Worm (Caenorhabditis elegans) whole organism, L1 larva: Measurements from ENCODE around the gene scl-6.

Source experiments
- C04F5.9 ChIP-seq: sonication (generic microtip); optimal IDR thresholded peaks from 2 replicates; lab custom pipeline; 2016; ENCODE audit warnings: missing genetic modification characterization, missing compliant biosample characterization
- F16B12.6 ChIP-seq: fragments of 150-350 bp; optimal IDR thresholded peaks from 2 replicates; lab custom pipeline; 2014; ENCODE audit warnings: missing biosample characterization, missing genetic modification characterization
- Y116A8C.19 ChIP-seq: sonication (generic microtip); optimal IDR thresholded peaks from 2 replicates; lab custom pipeline; 2016; ENCODE audit warnings: missing compliant biosample characterization, missing genetic modification characterization, borderline replicate concordance
- aha-1 ChIP-seq: fragments of 150-350 bp; optimal IDR thresholded peaks from 2 replicates; lab custom pipeline; 2014; ENCODE audit warnings: missing biosample characterization, missing genetic modification characterization
- aly-2 ChIP-seq: fragments of 150-350 bp; optimal IDR thresholded peaks from 2 replicates; lab custom pipeline; 2014; ENCODE audit warnings: missing biosample characterization, missing genetic modification characterization
- blmp-1 ChIP-seq: fragments of 150-350 bp; optimal IDR thresholded peaks from 2 replicates; lab custom pipeline; 2014; ENCODE audit warnings: missing biosample characterization, missing genetic modification characterization
- ceh-82 ChIP-seq, 3 experiments: fragments of 150-350 bp in 1 of 3; sonication (generic microtip) in 2 of 3; optimal IDR thresholded peaks; 2 replicates each; lab custom pipeline; 2014 to 2017; ENCODE audit warnings: missing biosample characterization in 3 of 3, missing genetic modification characterization in 3 of 3
- ceh-90 ChIP-seq: sonication (generic microtip); optimal IDR thresholded peaks from 2 replicates; lab custom pipeline; 2016; ENCODE audit warnings: missing genetic modification characterization, missing compliant biosample characterization
- ces-1 ChIP-seq: fragments of 150-350 bp; optimal IDR thresholded peaks from 2 replicates; lab custom pipeline; 2014; ENCODE audit warnings: missing biosample characterization, missing genetic modification reagents, missing genetic modification characterization
- dsc-1 ChIP-seq: sonication (generic microtip); optimal IDR thresholded peaks from 2 replicates; lab custom pipeline; 2016; ENCODE audit warnings: mild to moderate bottlenecking, missing genetic modification characterization, missing compliant biosample characterization
- efl-1 ChIP-seq, 4 experiments: fragments of 150-350 bp; optimal IDR thresholded peaks in 3 of 4; peaks in 1 of 4; 1 replicate in 1 of 4; 2 replicates in 3 of 4; lab custom pipeline; 2014; ENCODE audit warnings: missing biosample characterization in 2 of 4, missing genetic modification characterization in 2 of 4, missing genetic modification reagents in 2 of 4
- efl-3 ChIP-seq: fragments of 200-800 bp; sonication (Bioruptor generic); optimal IDR thresholded peaks from 2 replicates; lab custom pipeline; 2018; ENCODE audit warnings: mild to moderate bottlenecking, missing genetic modification characterization, missing compliant biosample characterization
- egl-13 ChIP-seq: sonication (generic microtip); optimal IDR thresholded peaks from 2 replicates; lab custom pipeline; 2016; ENCODE audit warnings: missing genotype, missing genetic modification reagents, missing genetic modification characterization, missing compliant biosample characterization
- elt-2 ChIP-seq: sonication (generic microtip); optimal IDR thresholded peaks from 2 replicates; lab custom pipeline; 2016; ENCODE audit warnings: missing genetic modification characterization, mild to moderate bottlenecking, inconsistent platforms, missing compliant biosample characterization, missing genetic modification reagents
- elt-3 ChIP-seq, 6 experiments: fragments of 150-350 bp in 1 of 6; sonication (generic microtip); optimal IDR thresholded peaks; 2 replicates each; lab custom pipeline; 2017 to 2018; ENCODE audit warnings: missing biosample characterization in 6 of 6, missing genetic modification characterization in 6 of 6, inconsistent platforms in 1 of 6
- fkh-10 ChIP-seq: sonication (generic microtip); optimal IDR thresholded peaks from 2 replicates; lab custom pipeline; 2017; ENCODE audit warnings: missing biosample characterization, missing genetic modification reagents, missing genetic modification characterization
- fkh-8 ChIP-seq: sonication (generic microtip); optimal IDR thresholded peaks from 2 replicates; lab custom pipeline; 2016; ENCODE audit warnings: mild to moderate bottlenecking, missing genetic modification characterization, missing compliant biosample characterization
- fos-1 ChIP-seq: fragments of 150-350 bp; optimal IDR thresholded peaks from 2 replicates; lab custom pipeline; 2014; ENCODE audit warnings: missing biosample characterization, missing genetic modification characterization
- hlh-17 ChIP-seq: fragments of 200-800 bp; sonication (Bioruptor generic); optimal IDR thresholded peaks from 2 replicates; lab custom pipeline; 2018; ENCODE audit warnings: missing genetic modification characterization, mild to moderate bottlenecking, missing compliant biosample characterization, moderate library complexity, borderline replicate concordance
- hlh-4 ChIP-seq: sonication (generic microtip); optimal IDR thresholded peaks from 2 replicates; lab custom pipeline; 2016; ENCODE audit warnings: mild to moderate bottlenecking, missing genetic modification characterization, missing compliant biosample characterization
- hpl-2 ChIP-seq: fragments of 150-350 bp; optimal IDR thresholded peaks from 2 replicates; lab custom pipeline; 2014; ENCODE audit warnings: missing biosample characterization, missing genetic modification reagents, missing genetic modification characterization
- lin-13 ChIP-seq: fragments of 150-350 bp; optimal IDR thresholded peaks from 2 replicates; lab custom pipeline; 2014; ENCODE audit warnings: missing biosample characterization, missing genetic modification reagents, missing genetic modification characterization
- lin-14 ChIP-seq: fragments of 200-800 bp; sonication (Bioruptor generic); optimal IDR thresholded peaks from 2 replicates; lab custom pipeline; 2018; ENCODE audit warnings: mild to moderate bottlenecking, missing genetic modification characterization, moderate library complexity, missing compliant biosample characterization
- lin-35 ChIP-seq, 2 experiments: fragments of 150-350 bp; optimal IDR thresholded peaks; 2 replicates each; lab custom pipeline; 2014; ENCODE audit warnings: missing biosample characterization in 2 of 2, missing genetic modification characterization in 2 of 2, missing genetic modification reagents in 2 of 2
- lir-3 ChIP-seq: sonication (generic microtip); optimal IDR thresholded peaks from 2 replicates; lab custom pipeline; 2016; ENCODE audit warnings: mild to moderate bottlenecking, missing genetic modification characterization, moderate library complexity, missing compliant biosample characterization; ENCODE audit not compliant: poor library complexity
- lsy-2 ChIP-seq, 2 experiments: fragments of 150-350 bp; optimal IDR thresholded peaks; 2 replicates each; lab custom pipeline; 2014; ENCODE audit warnings: missing biosample characterization in 2 of 2, missing genetic modification characterization in 2 of 2
- mab-9 ChIP-seq: fragments of 200-800 bp; sonication (Bioruptor generic); IDR thresholded peaks from 2 replicates; pipeline ENCODE4 v1.3.6; 2022; ENCODE audit warnings: missing genetic modification reagents, missing genetic modification characterization, missing compliant biosample characterization
- mdl-1 ChIP-seq, 2 experiments: fragments of 150-350 bp; optimal IDR thresholded peaks; 2 replicates each; lab custom pipeline; 2014 to 2017; ENCODE audit warnings: missing biosample characterization in 2 of 2, missing genetic modification characterization in 2 of 2, inconsistent platforms in 1 of 2
- mef-2 ChIP-seq: fragments of 150-350 bp; optimal IDR thresholded peaks from 2 replicates; lab custom pipeline; 2014; ENCODE audit warnings: missing biosample characterization, missing genetic modification characterization
- mep-1 ChIP-seq: fragments of 150-350 bp; optimal IDR thresholded peaks from 2 replicates; lab custom pipeline; 2014; ENCODE audit warnings: missing biosample characterization, missing genetic modification characterization
- nhr-11 ChIP-seq: fragments of 150-350 bp; optimal IDR thresholded peaks from 2 replicates; lab custom pipeline; 2014; ENCODE audit warnings: missing biosample characterization, missing genetic modification characterization
- nhr-237 ChIP-seq: fragments of 150-350 bp; optimal IDR thresholded peaks from 2 replicates; lab custom pipeline; 2014; ENCODE audit warnings: missing biosample characterization, missing genetic modification characterization
- nhr-28 ChIP-seq: fragments of 150-350 bp; optimal IDR thresholded peaks from 2 replicates; lab custom pipeline; 2014; ENCODE audit warnings: missing biosample characterization, missing genetic modification characterization
- nhr-77 ChIP-seq: fragments of 150-350 bp; optimal IDR thresholded peaks from 2 replicates; lab custom pipeline; 2014; ENCODE audit warnings: missing biosample characterization, missing genetic modification characterization
- nhr-84 ChIP-seq: sonication (generic microtip); optimal IDR thresholded peaks from 2 replicates; lab custom pipeline; 2017; ENCODE audit warnings: missing biosample characterization, missing genetic modification characterization
- nhr-85 ChIP-seq: sonication (generic microtip); peaks from one replicate; lab custom pipeline; 2016; ENCODE audit warnings: missing genetic modification characterization, inconsistent platforms, missing compliant biosample characterization
- pax-3 ChIP-seq: fragments of 200-800 bp; sonication (Bioruptor generic); optimal IDR thresholded peaks from 2 replicates; lab custom pipeline; 2018; ENCODE audit warnings: mild to moderate bottlenecking, missing genetic modification characterization, moderate library complexity, missing compliant biosample characterization
- pqm-1 ChIP-seq: sonication (generic microtip); optimal IDR thresholded peaks from 3 replicates; lab custom pipeline; 2017; ENCODE audit warnings: missing biosample characterization, missing genetic modification characterization
- rnt-1 ChIP-seq: sonication (generic microtip); optimal IDR thresholded peaks from 2 replicates; lab custom pipeline; 2016; ENCODE audit warnings: mild to moderate bottlenecking, missing genetic modification characterization, moderate library complexity, missing compliant biosample characterization
- snpc-4 ChIP-seq: fragments of 150-350 bp; optimal IDR thresholded peaks from 2 replicates; lab custom pipeline; 2014; ENCODE audit warnings: missing biosample characterization, missing genetic modification characterization
- snu-23 ChIP-seq: sonication (generic microtip); optimal IDR thresholded peaks from 2 replicates; lab custom pipeline; 2016; ENCODE audit warnings: missing genetic modification characterization, missing compliant biosample characterization
- sox-4 ChIP-seq: sonication (generic microtip); optimal IDR thresholded peaks from 2 replicates; lab custom pipeline; 2016; ENCODE audit warnings: missing genetic modification characterization, missing compliant biosample characterization
- sptf-1 ChIP-seq: fragments of 150-350 bp; optimal IDR thresholded peaks from 2 replicates; lab custom pipeline; 2014; ENCODE audit warnings: missing biosample characterization, missing genetic modification characterization
- swsn-7 ChIP-seq: sonication (generic microtip); optimal IDR thresholded peaks from 2 replicates; lab custom pipeline; 2016; ENCODE audit warnings: missing genetic modification characterization, missing compliant biosample characterization
- tbx-2 ChIP-seq: sonication (generic microtip); optimal IDR thresholded peaks from 2 replicates; lab custom pipeline; 2016; ENCODE audit warnings: missing genetic modification characterization, missing compliant biosample characterization
- unc-62 ChIP-seq: fragments of 150-350 bp; optimal IDR thresholded peaks from 2 replicates; lab custom pipeline; 2014; ENCODE audit warnings: missing biosample characterization, missing genetic modification reagents, missing genetic modification characterization
- unc-86 ChIP-seq: sonication (generic microtip); optimal IDR thresholded peaks from 2 replicates; lab custom pipeline; 2016; ENCODE audit warnings: missing genetic modification characterization, missing compliant biosample characterization
- unc-98 ChIP-seq: fragments of 200-800 bp; sonication (Bioruptor generic); IDR thresholded peaks from 2 replicates; pipeline ENCODE4 v1.3.6; 2022; ENCODE audit warnings: missing genetic modification characterization, missing compliant biosample characterization
- xbp-1 ChIP-seq: sonication (generic microtip); optimal IDR thresholded peaks from 2 replicates; lab custom pipeline; 2016; ENCODE audit warnings: missing genetic modification characterization, missing compliant biosample characterization
- zag-1 ChIP-seq: fragments of 150-350 bp; optimal IDR thresholded peaks from 2 replicates; lab custom pipeline; 2014; ENCODE audit warnings: missing biosample characterization, missing genetic modification characterization
- zip-4 ChIP-seq: fragments of 200-800 bp; sonication (Bioruptor generic); optimal IDR thresholded peaks from 2 replicates; lab custom pipeline; 2018; ENCODE audit warnings: mild to moderate bottlenecking, missing genetic modification characterization, moderate library complexity, missing compliant biosample characterization
- ztf-4 ChIP-seq: fragments of 150-350 bp; optimal IDR thresholded peaks from 2 replicates; lab custom pipeline; 2014; ENCODE audit warnings: missing biosample characterization, missing genetic modification characterization

The scl-6 gene

DNA sequence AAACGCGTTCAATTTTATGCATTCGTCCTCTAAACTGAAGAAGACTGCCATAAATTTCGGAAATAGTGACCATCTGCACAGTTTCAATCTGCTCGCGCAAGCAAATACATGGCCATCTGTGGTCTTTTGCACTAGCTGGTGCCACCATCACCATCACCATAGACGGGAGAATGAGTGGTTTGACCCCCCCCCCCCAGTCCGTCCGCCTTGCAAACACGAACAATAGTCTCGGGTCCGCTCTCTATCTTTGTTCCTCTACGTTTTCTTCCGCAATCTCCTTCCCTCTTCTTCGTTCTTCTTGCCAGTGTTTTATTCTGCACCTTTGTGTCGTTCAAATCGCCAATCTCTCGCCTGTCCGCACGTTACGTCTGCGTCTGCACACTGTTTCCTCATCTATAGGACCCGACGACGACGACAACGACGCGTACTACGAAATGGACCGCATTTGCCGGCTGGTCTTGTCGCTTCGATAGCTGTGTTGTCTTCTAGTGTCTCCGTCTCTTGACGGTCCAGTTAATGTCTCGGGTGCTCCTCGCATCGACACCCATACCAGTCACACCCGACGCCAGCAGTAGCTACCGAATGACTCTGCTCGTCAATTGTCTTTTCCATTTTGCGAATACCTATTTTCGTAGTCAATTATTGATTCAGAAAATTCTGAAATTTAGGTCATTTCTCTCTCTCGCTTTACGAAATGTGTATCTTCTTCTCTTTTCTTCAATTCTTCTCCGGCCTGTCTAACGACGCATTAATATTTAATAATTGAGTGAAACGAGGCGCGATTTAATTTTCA is 38.7 kb upstream of the scl-6 start (continued):
- no peak for TF ChIP-seq pqm-1 (tag; lab: Kevin White, UChicago)
- no peak for TF ChIP-seq mef-2
- TF ChIP-seq nhr-77, result no peak
- peak; percentile 21 for TF ChIP-seq rnt-1 (tag; lab: Kevin White, UChicago)
- TF ChIP-seq fkh-8 (tag; lab: Kevin White, UChicago), result no peak
- no peak for TF ChIP-seq lin-13 (GFP tag; lab: Kevin White, UChicago)
- no peak for TF ChIP-seq unc-98 (GFP tag; lab: Robert Waterston, UW)
- TF ChIP-seq nhr-11 (tag; lab: Kevin White, UChicago), result no peak
- no peak for TF ChIP-seq F16B12.6
- peak in 1 of 2 experiments; percentile 3 for TF ChIP-seq efl-1 (optimal IDR thresholded peaks at IDR 0.05; lab: Kevin White, UChicago)
- peak in 1 of 2 experiments; percentile 77 for TF ChIP-seq efl-1 (GFP tag; optimal IDR thresholded peaks at IDR 0.05 in 1 of 2; lab: Kevin White, UChicago)
- TF ChIP-seq tbx-2 (tag; lab: Kevin White, UChicago), result no peak
- TF ChIP-seq swsn-7, result peak; percentile 22
- TF ChIP-seq C04F5.9 (tag; lab: Kevin White, UChicago), result no peak
- peak; percentile 74 for TF ChIP-seq nhr-85
- peak; percentile 32 for TF ChIP-seq blmp-1 (tag; lab: Kevin White, UChicago)
- TF ChIP-seq snu-23, result peak; percentile 21
- no peak for TF ChIP-seq zag-1 (tag; lab: Kevin White, UChicago)
- no peak for TF ChIP-seq fos-1
- peak; percentile 32 for TF ChIP-seq mep-1 (tag; lab: Kevin White, UChicago)
- TF ChIP-seq efl-3 (GFP tag; lab: Kevin White, UChicago), result no peak
- no peak for TF ChIP-seq unc-86
- TF ChIP-seq lin-14, result peak; percentile 82
- no peak for TF ChIP-seq Y116A8C.19 (tag; lab: Kevin White, UChicago)
- TF ChIP-seq pax-3 (tag; lab: Kevin White, UChicago), result no peak
- peak in 1 of 6 experiments; percentile 11 for TF ChIP-seq elt-3 (tag; optimal IDR thresholded peaks at IDR 0.05; lab: Kevin White, UChicago)
- TF ChIP-seq egl-13 (tag; lab: Kevin White, UChicago), result no peak
- no peak for TF ChIP-seq ces-1 (GFP tag; lab: Kevin White, UChicago)
- TF ChIP-seq unc-62 (GFP tag; lab: Kevin White, UChicago), result no peak
- TF ChIP-seq aly-2, result no peak
- no peak for TF ChIP-seq aha-1
- TF ChIP-seq dsc-1 (tag; lab: Kevin White, UChicago), result peak; percentile 8
- peak in 1 of 2 experiments; percentile 11 for TF ChIP-seq lsy-2 (tag; optimal IDR thresholded peaks at IDR 0.05; lab: Kevin White, UChicago)
- TF ChIP-seq mab-9 (GFP tag; lab: Robert Waterston, UW), result no peak
- no peak for TF ChIP-seq nhr-84 (tag; lab: Kevin White, UChicago)
- TF ChIP-seq sptf-1, result no peak
- TF ChIP-seq zip-4 (GFP tag; lab: Kevin White, UChicago), result no peak
- no peak for TF ChIP-seq sox-4 (tag; lab: Kevin White, UChicago)
- no peak for TF ChIP-seq snpc-4 (tag; lab: Kevin White, UChicago)
- TF ChIP-seq nhr-237 (tag; lab: Kevin White, UChicago), result no peak
- TF ChIP-seq hpl-2 (GFP tag; lab: Kevin White, UChicago), result no peak
- no peak for TF ChIP-seq hlh-17 (GFP tag; lab: Kevin White, UChicago)
- peak; percentile 17 to 19 for TF ChIP-seq lin-35 (GFP tag; optimal IDR thresholded peaks at IDR 0.05; lab: Kevin White, UChicago)
- TF ChIP-seq fkh-10 (GFP tag; lab: Kevin White, UChicago), result no peak
- TF ChIP-seq ztf-4 (tag; lab: Kevin White, UChicago), result no peak
- TF ChIP-seq hlh-4 (tag; lab: Kevin White, UChicago), result no peak
- no peak for TF ChIP-seq elt-2 (tag; lab: Kevin White, UChicago)
- TF ChIP-seq mdl-1 (tag; optimal IDR thresholded peaks at IDR 0.05; lab: Kevin White, UChicago), result no peak
- no peak for TF ChIP-seq lir-3 (tag; lab: Kevin White, UChicago)
- TF ChIP-seq xbp-1 (tag; lab: Kevin White, UChicago), result no peak
- no peak for TF ChIP-seq nhr-28 (tag; lab: Kevin White, UChicago)
- no peak for TF ChIP-seq ceh-90 (tag; lab: Kevin White, UChicago)
- peak in 1 of 3 experiments; percentile 42 for TF ChIP-seq ceh-82 (tag; optimal IDR thresholded peaks at IDR 0.05; lab: Kevin White, UChicago)
